Worm (Caenorhabditis elegans): ENCODE measurements around the gene imph-1.

Gene imph-1

DNA sequence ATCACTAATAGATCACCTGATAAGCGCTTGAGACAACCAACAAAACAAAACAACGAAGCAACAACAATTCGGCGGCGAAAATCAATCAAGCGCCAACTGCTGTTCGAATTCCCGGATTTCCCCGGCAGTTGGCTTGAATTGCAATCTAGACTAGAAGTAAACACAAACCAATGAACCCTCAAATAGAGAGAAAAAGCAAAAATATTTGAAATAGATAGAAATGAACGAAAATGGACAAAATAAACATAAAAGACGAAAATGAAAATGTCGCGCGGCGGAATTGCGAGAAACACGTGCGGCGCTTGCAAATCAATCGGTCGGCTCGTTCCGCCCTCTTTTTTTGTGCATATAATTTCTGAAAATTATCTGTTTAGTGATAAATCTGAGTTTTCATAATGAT lies 15.0 kb downstream of the imph-1 start, which contains the start of gene idhg-1 (continued):
- TF ChIP-seq ceh-9 (tag; optimal IDR thresholded peaks at IDR 0.05) (peak; percentile 58), fkh-10 (GFP tag; optimal IDR thresholded peaks at IDR 0.05) (peak; percentile 90), pag-3 (tag; optimal IDR thresholded peaks at IDR 0.05; ENCODE audit: borderline replicate concordance) (peak; percentile 93), sox-2 (GFP tag; IDR thresholded peaks at IDR 0.05) (peak; percentile 67), unc-3 (GFP tag; conservative IDR thresholded peaks at IDR 0.05) (peak; percentile 97), unc-3 (tag; optimal IDR thresholded peaks at IDR 0.05) (peak; percentile 96), ceh-18 (tag; optimal IDR thresholded peaks at IDR 0.05) (peak; percentile 90), ceh-30 (tag; optimal IDR thresholded peaks at IDR 0.05) (peak; percentile 48), syd-9 (tag; optimal IDR thresholded peaks at IDR 0.05) (peak; percentile 98), hlh-15 (tag; optimal IDR thresholded peaks at IDR 0.05) (peak; percentile 97), K09A11.1 (tag; optimal IDR thresholded peaks at IDR 0.05; ENCODE audit: insufficient read depth) (peak; percentile 98), C08G9.2 (tag; optimal IDR thresholded peaks at IDR 0.05) (peak; percentile 95), ceh-34 (tag; optimal IDR thresholded peaks at IDR 0.05) (peak; percentile 98), tbx-7 (tag; optimal IDR thresholded peaks at IDR 0.05) (peak; percentile 83), ahr-1 (tag; optimal IDR thresholded peaks at IDR 0.05) (peak; percentile 95), dve-1 (tag; optimal IDR thresholded peaks at IDR 0.05) (peak; percentile 37), ceh-24 (tag; optimal IDR thresholded peaks at IDR 0.05) (peak; percentile 94), lin-11 (tag; optimal IDR thresholded peaks at IDR 0.05) (peak; percentile 90), F13H6.1 (tag; optimal IDR thresholded peaks at IDR 0.05) (peak; percentile 99), ama-1 (optimal IDR thresholded peaks at IDR 0.05) (no peak), lim-6 (tag; optimal IDR thresholded peaks at IDR 0.05) (peak; percentile 95), eyg-1 (tag; optimal IDR thresholded peaks at IDR 0.05) (peak; percentile 96), pha-2 (tag; optimal IDR thresholded peaks at IDR 0.05) (peak; percentile 94), ceh-6 (GFP tag; optimal IDR thresholded peaks at IDR 0.05) (peak; percentile 87), K02D7.2 (tag; optimal IDR thresholded peaks at IDR 0.05) (peak; percentile 90), nhr-232 (tag; optimal IDR thresholded peaks at IDR 0.05) (peak; percentile 97), ceh-19 (GFP tag; optimal IDR thresholded peaks at IDR 0.05) (peak; percentile 96), pax-1 (tag; optimal IDR thresholded peaks at IDR 0.05) (no peak), ets-4 (tag; optimal IDR thresholded peaks at IDR 0.05) (peak; percentile 89), pat-9 (tag; optimal IDR thresholded peaks at IDR 0.05) (peak; percentile 96), ref-2 (tag; optimal IDR thresholded peaks at IDR 0.05) (peak; percentile 99), pha-4 (tag; optimal IDR thresholded peaks at IDR 0.05) (no peak), hlh-13 (GFP tag; optimal IDR thresholded peaks at IDR 0.05) (peak; percentile 84), ceh-31 (tag; optimal IDR thresholded peaks at IDR 0.05) (peak; percentile 98)

- TF ChIP-seq madf-2 (tag; optimal IDR thresholded peaks at IDR 0.05) (no peak), mec-3 (tag; optimal IDR thresholded peaks at IDR 0.05; ENCODE audit: borderline replicate concordance) (no peak), T23F11.4 (GFP tag; optimal IDR thresholded peaks at IDR 0.05) (no peak), unc-86 (tag; optimal IDR thresholded peaks at IDR 0.05) (peak; percentile 20), fkh-6 (tag; optimal IDR thresholded peaks at IDR 0.05) (no peak), dmd-4 (tag; optimal IDR thresholded peaks at IDR 0.05; ENCODE audit: borderline replicate concordance) (no peak), ceh-48 (tag; optimal IDR thresholded peaks at IDR 0.05) (no peak), ceh-2 (tag; optimal IDR thresholded peaks at IDR 0.05) (no peak), pax-1 (tag; optimal IDR thresholded peaks at IDR 0.05) (no peak), pha-2 (tag; optimal IDR thresholded peaks at IDR 0.05) (no peak), unc-3 (GFP tag; conservative IDR thresholded peaks at IDR 0.05) (no peak), unc-3 (tag; optimal IDR thresholded peaks at IDR 0.05) (no peak), elt-2 (tag; optimal IDR thresholded peaks at IDR 0.05) (peak; percentile 38), C08G9.2 (tag; optimal IDR thresholded peaks at IDR 0.05) (no peak), ceh-9 (tag; optimal IDR thresholded peaks at IDR 0.05) (no peak), pros-1 (tag; optimal IDR thresholded peaks at IDR 0.05) (no peak), hlh-30 (tag; optimal IDR thresholded peaks at IDR 0.05; ENCODE audit: insufficient read depth) (no peak), ceh-31 (tag; optimal IDR thresholded peaks at IDR 0.05) (peak; percentile 59), ahr-1 (tag; optimal IDR thresholded peaks at IDR 0.05) (no peak), ceh-18 (tag; optimal IDR thresholded peaks at IDR 0.05) (no peak), unc-42 (tag; optimal IDR thresholded peaks at IDR 0.05) (peak; percentile 41), ama-1 (optimal IDR thresholded peaks at IDR 0.05) (no peak), nhr-232 (tag; optimal IDR thresholded peaks at IDR 0.05) (no peak), ztf-16 (tag; optimal IDR thresholded peaks at IDR 0.05) (no peak), hlh-6 (tag; optimal IDR thresholded peaks at IDR 0.05) (no peak), pat-9 (tag; optimal IDR thresholded peaks at IDR 0.05) (no peak), ref-2 (tag; optimal IDR thresholded peaks at IDR 0.05) (peak; percentile 44), fkh-10 (GFP tag; optimal IDR thresholded peaks at IDR 0.05) (no peak), ceh-30 (tag; optimal IDR thresholded peaks at IDR 0.05) (no peak), gmeb-2 (tag; optimal IDR thresholded peaks at IDR 0.05) (no peak), eyg-1 (tag; optimal IDR thresholded peaks at IDR 0.05) (no peak), lin-11 (tag; optimal IDR thresholded peaks at IDR 0.05) (no peak), sox-2 (GFP tag; IDR thresholded peaks at IDR 0.05) (no peak), hlh-15 (tag; optimal IDR thresholded peaks at IDR 0.05) (no peak), F13H6.1 (tag; optimal IDR thresholded peaks at IDR 0.05) (no peak)
Observed at ce11 chrIII:4578385-4578903, 25.0 kb downstream of the imph-1 start, which contains the start of the genes sel-5 and wdr-48. Gene sel-5, minus strand, starts transcription at chrIII:4578437. Gene wdr-48, plus strand, starts transcription at chrIII:4578853.
